Worm (Caenorhabditis elegans) whole organism, mixed stage, embryonic: ENCODE measurements around the gene str-32.

Experiments used
- M03D4.4 ChIP-seq: sonication (generic microtip); optimal IDR thresholded peaks from 2 replicates; lab custom pipeline; 2017; ENCODE audit warnings: mild to moderate bottlenecking, missing genetic modification characterization, missing compliant biosample characterization
- bed-3 ChIP-seq: fragments of 200-800 bp; sonication (Bioruptor generic); optimal IDR thresholded peaks from 3 replicates; lab custom pipeline; 2018; ENCODE audit warnings: mild to moderate bottlenecking, missing genetic modification characterization, moderate library complexity, missing compliant biosample characterization
- blmp-1 ChIP-seq: fragments of 150-350 bp; optimal IDR thresholded peaks from 2 replicates; lab custom pipeline; 2014; ENCODE audit warnings: missing biosample characterization, missing genetic modification characterization
- ceh-43 ChIP-seq: fragments of 200-800 bp; sonication (Bioruptor generic); optimal IDR thresholded peaks from 2 replicates; lab custom pipeline; 2018; ENCODE audit warnings: mild to moderate bottlenecking, missing genetic modification characterization, moderate library complexity, missing compliant biosample characterization
- ceh-83 ChIP-seq: fragments of 200-800 bp; sonication (Bioruptor generic); optimal IDR thresholded peaks from 2 replicates; lab custom pipeline; 2018; ENCODE audit warnings: mild to moderate bottlenecking, missing genetic modification characterization, missing compliant biosample characterization
- ces-1 ChIP-seq: fragments of 150-350 bp; optimal IDR thresholded peaks from 2 replicates; lab custom pipeline; 2014; ENCODE audit warnings: missing biosample characterization, missing genetic modification reagents, missing genetic modification characterization
- cnd-1 ChIP-seq: fragments of 200-800 bp; sonication (Bioruptor generic); optimal IDR thresholded peaks from 2 replicates; lab custom pipeline; 2018; ENCODE audit warnings: mild to moderate bottlenecking, missing genetic modification characterization, missing compliant biosample characterization
- drap-1 ChIP-seq: fragments of 200-800 bp; sonication (Bioruptor generic); optimal IDR thresholded peaks from 3 replicates; lab custom pipeline; 2018; ENCODE audit warnings: mild to moderate bottlenecking, missing genetic modification characterization, missing compliant biosample characterization
- elt-1 ChIP-seq: sonication (generic microtip); optimal IDR thresholded peaks from 2 replicates; lab custom pipeline; 2017; ENCODE audit warnings: missing genetic modification characterization, mild to moderate bottlenecking, missing compliant biosample characterization, antibody characterized with exemption, moderate library complexity, borderline replicate concordance; ENCODE audit not compliant: insufficient read depth
- elt-3 ChIP-seq: fragments of 150-350 bp; optimal IDR thresholded peaks from 2 replicates; lab custom pipeline; 2014; ENCODE audit warnings: missing biosample characterization, missing genetic modification characterization
- flh-1 ChIP-seq: fragments of 200-800 bp; sonication (Bioruptor generic); optimal IDR thresholded peaks from 2 replicates; lab custom pipeline; 2018; ENCODE audit warnings: mild to moderate bottlenecking, missing genetic modification characterization, moderate library complexity, missing compliant biosample characterization
- ham-2 ChIP-seq: fragments of 200-800 bp; sonication (Bioruptor generic); optimal IDR thresholded peaks from 2 replicates; lab custom pipeline; 2018; ENCODE audit warnings: mild to moderate bottlenecking, missing genetic modification characterization, missing compliant biosample characterization
- hlh-1 ChIP-seq: fragments of 150-350 bp; optimal IDR thresholded peaks from 2 replicates; lab custom pipeline; 2014; ENCODE audit warnings: missing biosample characterization, missing genetic modification reagents, missing genetic modification characterization
- lin-13 ChIP-seq: fragments of 150-350 bp; optimal IDR thresholded peaks from 2 replicates; lab custom pipeline; 2014; ENCODE audit warnings: missing biosample characterization, missing genetic modification characterization
- lin-32 ChIP-seq: fragments of 200-800 bp; sonication (Bioruptor generic); optimal IDR thresholded peaks from 2 replicates; lab custom pipeline; 2018; ENCODE audit warnings: mild to moderate bottlenecking, missing genetic modification characterization, missing compliant biosample characterization
- lsy-2 ChIP-seq: fragments of 150-350 bp; optimal IDR thresholded peaks from 2 replicates; lab custom pipeline; 2014; ENCODE audit warnings: missing biosample characterization, missing genetic modification characterization
- mab-5 ChIP-seq: fragments of 150-350 bp; optimal IDR thresholded peaks from 2 replicates; lab custom pipeline; 2014; ENCODE audit warnings: missing biosample characterization, missing genetic modification characterization
- mep-1 ChIP-seq: fragments of 150-350 bp; optimal IDR thresholded peaks from 2 replicates; lab custom pipeline; 2017; ENCODE audit warnings: missing biosample characterization, missing genetic modification reagents, missing genetic modification characterization, inconsistent platforms
- nhr-12 ChIP-seq: fragments of 150-350 bp; optimal IDR thresholded peaks from 2 replicates; lab custom pipeline; 2014; ENCODE audit warnings: missing biosample characterization, missing genetic modification characterization
- nhr-237 ChIP-seq: fragments of 150-350 bp; optimal IDR thresholded peaks from 2 replicates; lab custom pipeline; 2014; ENCODE audit warnings: missing biosample characterization, missing genetic modification characterization
- nhr-28 ChIP-seq: fragments of 150-350 bp; optimal IDR thresholded peaks from 2 replicates; lab custom pipeline; 2014; ENCODE audit warnings: missing biosample characterization, missing genetic modification characterization
- nhr-76 ChIP-seq: sonication (generic microtip); optimal IDR thresholded peaks from 2 replicates; lab custom pipeline; 2017; ENCODE audit warnings: missing biosample characterization, missing genetic modification characterization
- pha-4 ChIP-seq: fragments of 150-350 bp; optimal IDR thresholded peaks from 2 replicates; lab custom pipeline; 2018; ENCODE audit warnings: missing biosample characterization, missing genetic modification reagents, missing genetic modification characterization
- snpc-4 ChIP-seq: fragments of 150-350 bp; optimal IDR thresholded peaks from 2 replicates; lab custom pipeline; 2014; ENCODE audit warnings: missing biosample characterization, missing genetic modification characterization
- sptf-1 ChIP-seq: sonication (generic microtip); optimal IDR thresholded peaks from 2 replicates; lab custom pipeline; 2017; ENCODE audit warnings: mild to moderate bottlenecking, missing genetic modification characterization, moderate library complexity, missing compliant biosample characterization
- tbx-8 ChIP-seq: fragments of 200-800 bp; sonication (Bioruptor generic); optimal IDR thresholded peaks from 2 replicates; lab custom pipeline; 2018; ENCODE audit warnings: mild to moderate bottlenecking, missing genetic modification characterization, moderate library complexity, missing compliant biosample characterization
- unc-39 ChIP-seq: fragments of 150-350 bp; optimal IDR thresholded peaks from 2 replicates; lab custom pipeline; 2014; ENCODE audit warnings: missing biosample characterization, missing genetic modification characterization
- unc-62 ChIP-seq: fragments of 150-350 bp; optimal IDR thresholded peaks from 2 replicates; lab custom pipeline; 2014; ENCODE audit warnings: missing biosample characterization, missing genetic modification reagents, missing genetic modification characterization
- zip-8 ChIP-seq: fragments of 150-350 bp; optimal IDR thresholded peaks from 2 replicates; lab custom pipeline; 2014; ENCODE audit warnings: missing biosample characterization, missing genetic modification characterization
- ztf-11 ChIP-seq: fragments of 150-350 bp; optimal IDR thresholded peaks from 2 replicates; lab custom pipeline; 2014; ENCODE audit warnings: missing biosample characterization, missing genetic modification characterization

Gene str-32

ce11 chrV:4857561-4857960 lies 23.7 kb downstream of the str-32 start:
- TF ChIP-seq zip-8 (tag; lab: Kevin White, UChicago) (no peak), tbx-8 (GFP tag; lab: Kevin White, UChicago) (no peak), ham-2 (GFP tag; lab: Kevin White, UChicago) (no peak), nhr-76 (no peak), hlh-1 (no peak), pha-4 (tag; lab: Kevin White, UChicago) (no peak), M03D4.4 (tag; lab: Kevin White, UChicago) (no peak), nhr-237 (tag; lab: Kevin White, UChicago) (no peak), ztf-11 (tag; lab: Kevin White, UChicago) (no peak), snpc-4 (no peak)
- TF ChIP-seq, all 35 proteins: peak for 0

- no peak for TF ChIP-seq ham-2 (GFP tag; lab: Kevin White, UChicago)
- TF ChIP-seq ceh-43 (GFP tag; lab: Kevin White, UChicago): no peak
- no peak for TF ChIP-seq elt-3 (tag; lab: Kevin White, UChicago)
- TF ChIP-seq blmp-1 (tag; lab: Kevin White, UChicago): no peak
- no peak for TF ChIP-seq ceh-83 (GFP tag; lab: Kevin White, UChicago)
- no peak for TF ChIP-seq unc-62
- TF ChIP-seq pha-4 (tag; lab: Kevin White, UChicago): no peak
- no peak for TF ChIP-seq lin-13 (tag; lab: Kevin White, UChicago)
- no peak for TF ChIP-seq flh-1
- TF ChIP-seq nhr-237 (tag; lab: Kevin White, UChicago): no peak
- no peak for TF ChIP-seq bed-3 (GFP tag; lab: Kevin White, UChicago)
- TF ChIP-seq lin-32 (GFP tag; lab: Kevin White, UChicago): no peak
- no peak for TF ChIP-seq drap-1 (GFP tag; lab: Kevin White, UChicago)
- no peak for TF ChIP-seq hlh-1
- no peak for TF ChIP-seq mab-5
- TF ChIP-seq elt-1 (tag; lab: Kevin White, UChicago): no peak
- no peak for TF ChIP-seq ces-1 (GFP tag; lab: Kevin White, UChicago)
Observed at ce11 chrV:4851969-4852368, 29.3 kb downstream of the str-32 start.

- TF ChIP-seq lin-32 (GFP tag; lab: Kevin White, UChicago) (no peak), nhr-28 (tag; lab: Kevin White, UChicago) (no peak)
- TF ChIP-seq, all 35 proteins: peak for 0
Observed at ce11 chrV:4851138-4851537, 30.1 kb downstream of the str-32 start, which contains the start of gene nex-4. Gene nex-4 (plus strand): TSS chrV:4851438.

ce11 chrV:4850446-4850845 lies 30.8 kb downstream of the str-32 start:
- TF ChIP-seq lin-32 (GFP tag; lab: Kevin White, UChicago): no peak
- TF ChIP-seq lsy-2 (tag; lab: Kevin White, UChicago): no peak
- TF ChIP-seq ceh-83 (GFP tag; lab: Kevin White, UChicago): no peak
- no peak for TF ChIP-seq nhr-76
- TF ChIP-seq elt-1 (tag; lab: Kevin White, UChicago): no peak
- TF ChIP-seq mep-1 (tag; lab: Kevin White, UChicago): no peak
- no peak for TF ChIP-seq drap-1 (GFP tag; lab: Kevin White, UChicago)
- TF ChIP-seq, all 35 proteins: peak for 0

- TF ChIP-seq bed-3 (GFP tag; lab: Kevin White, UChicago) (no peak), sptf-1 (tag; lab: Kevin White, UChicago) (no peak), nhr-237 (tag; lab: Kevin White, UChicago) (no peak), unc-39 (tag; lab: Kevin White, UChicago) (no peak), lin-13 (tag; lab: Kevin White, UChicago) (no peak), zip-8 (tag; lab: Kevin White, UChicago) (no peak), blmp-1 (tag; lab: Kevin White, UChicago) (no peak), cnd-1 (tag; lab: Kevin White, UChicago) (no peak), nhr-28 (tag; lab: Kevin White, UChicago) (no peak), nhr-12 (tag; lab: Kevin White, UChicago) (no peak), drap-1 (GFP tag; lab: Kevin White, UChicago) (no peak)
Observed at ce11 chrV:4847424-4847823, 33.9 kb downstream of the str-32 start, which contains the start of gene abhd-5.1. Gene abhd-5.1 (plus strand): TSS chrV:4847653.
